Fruit fly (Drosophila melanogaster) whole organism, wandering third instar larva: ENCODE data around the gene Myo28B1.
"Not testable (repeated sequence)": the region's sequence is repeated elsewhere in the genome, so short reads cannot be mapped to it uniquely, and the experiment has no call there.

Source experiments
- Abd-B ChIP-seq: fragments of >200 bp; optimal IDR thresholded peaks from 2 replicates; lab custom pipeline; 2017; ENCODE audit warnings: missing biosample characterization, missing genetic modification characterization
- Jra ChIP-seq: sonication (Bioruptor generic); optimal IDR thresholded peaks from 2 replicates; lab custom pipeline; 2016; ENCODE audit warnings: missing biosample characterization, missing genetic modification characterization
- Myc ChIP-seq: fragments of >200 bp; optimal IDR thresholded peaks from 2 replicates; lab custom pipeline; 2017
- OdsH ChIP-seq: fragments of 200-800 bp; sonication (Bioruptor generic); optimal IDR thresholded peaks from 2 replicates; lab custom pipeline; 2016; ENCODE audit warnings: missing biosample characterization, mild to moderate bottlenecking, missing genetic modification characterization
- sv ChIP-seq: fragments of 200-800 bp; sonication (Bioruptor generic); optimal IDR thresholded peaks from 3 replicates; lab custom pipeline; 2016; ENCODE audit warnings: missing biosample characterization, missing genetic modification characterization
- usp ChIP-seq: fragments of >200 bp; optimal IDR thresholded peaks from 2 replicates; lab custom pipeline; 2017; ENCODE audit warnings: missing biosample characterization, missing genetic modification characterization

Gene Myo28B1

DNA sequence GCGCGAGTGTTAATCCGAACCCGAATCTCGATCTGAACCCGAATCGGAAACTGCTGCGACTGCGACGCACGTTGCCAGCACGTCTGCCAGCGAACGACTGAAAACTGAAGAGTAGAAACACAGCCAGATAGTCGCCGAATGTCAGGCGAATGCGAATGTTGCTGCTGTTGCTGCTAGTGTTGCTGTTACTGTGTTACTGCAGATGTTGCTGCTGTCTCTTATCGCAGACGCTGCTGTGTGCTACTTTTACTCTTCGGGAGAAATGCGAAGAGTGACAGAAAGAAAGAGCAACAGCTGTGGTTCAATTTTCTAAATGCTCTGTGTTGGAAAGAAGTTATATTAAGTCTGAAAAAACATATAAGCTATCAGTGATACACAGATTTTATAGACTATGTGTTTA lies 66.7 kb downstream of the Myo28B1 start, which contains the start of gene CG13796:
CG13796 (minus strand) TSS at position 101 of the 400 bp plus-strand sequence.
- not testable (repeated sequence) for TF ChIP-seq Abd-B; OdsH (GFP tag; lab: Kevin White, UChicago); sv

DNA sequence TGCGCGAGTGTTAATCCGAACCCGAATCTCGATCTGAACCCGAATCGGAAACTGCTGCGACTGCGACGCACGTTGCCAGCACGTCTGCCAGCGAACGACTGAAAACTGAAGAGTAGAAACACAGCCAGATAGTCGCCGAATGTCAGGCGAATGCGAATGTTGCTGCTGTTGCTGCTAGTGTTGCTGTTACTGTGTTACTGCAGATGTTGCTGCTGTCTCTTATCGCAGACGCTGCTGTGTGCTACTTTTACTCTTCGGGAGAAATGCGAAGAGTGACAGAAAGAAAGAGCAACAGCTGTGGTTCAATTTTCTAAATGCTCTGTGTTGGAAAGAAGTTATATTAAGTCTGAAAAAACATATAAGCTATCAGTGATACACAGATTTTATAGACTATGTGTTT lies 72.9 kb downstream of the Myo28B1 start, which contains the start of gene CG31904:
CG31904 (minus strand) TSS at position 101 of the 400 bp plus-strand sequence.
- TF ChIP-seq Myc; usp (GFP tag; lab: Kevin White, UChicago); Jra (GFP tag; lab: Kevin White, UChicago): not testable (repeated sequence)
